Worm (Caenorhabditis elegans): Measurements from ENCODE around the gene ada-2.

ce11 chrII:7261854-7262253, 9.8 kb downstream of the ada-2 start, which contains the start of gene C30G12.4:
- TF ChIP-seq lin-15B (tag; optimal IDR thresholded peaks at IDR 0.05) (no peak), tbx-2 (tag; optimal IDR thresholded peaks at IDR 0.05) (no peak), zag-1 (tag; optimal IDR thresholded peaks at IDR 0.05) (no peak), nhr-77 (tag; optimal IDR thresholded peaks at IDR 0.05) (no peak), nhr-76 (tag; optimal IDR thresholded peaks at IDR 0.05) (no peak), ama-1 (optimal IDR thresholded peaks at IDR 0.05) (no peak), nhr-20 (tag; optimal IDR thresholded peaks at IDR 0.05) (no peak), snpc-4 (tag; optimal IDR thresholded peaks at IDR 0.05) (no peak), lin-13 (GFP tag; optimal IDR thresholded peaks at IDR 0.05) (no peak), sptf-1 (tag; optimal IDR thresholded peaks at IDR 0.05) (no peak), lin-35 (GFP tag; optimal IDR thresholded peaks at IDR 0.05) (no peak), aly-2 (tag; optimal IDR thresholded peaks at IDR 0.05) (no peak), nhr-237 (tag; optimal IDR thresholded peaks at IDR 0.05) (no peak), unc-30 (tag; optimal IDR thresholded peaks at IDR 0.05) (no peak)

All from whole organism, L1 larva.